Worm (Caenorhabditis elegans) whole organism, L1 larva: ENCODE measurements around the gene T24D5.1.
"Not testable (repeated sequence)": the region's sequence is repeated elsewhere in the genome, so short reads cannot be mapped to it uniquely, and the experiment has no call there.

Source experiments
- C04F5.9 ChIP-seq: sonication (generic microtip); optimal IDR thresholded peaks from 2 replicates; lab custom pipeline; 2016; ENCODE audit warnings: missing genetic modification characterization, missing compliant biosample characterization
- C34B4.2 ChIP-seq: sonication (generic microtip); optimal IDR thresholded peaks from 2 replicates; lab custom pipeline; 2017; ENCODE audit warnings: mild to moderate bottlenecking, missing genetic modification characterization, missing compliant biosample characterization
- Y116A8C.19 ChIP-seq: sonication (generic microtip); optimal IDR thresholded peaks from 2 replicates; lab custom pipeline; 2016; ENCODE audit warnings: missing compliant biosample characterization, missing genetic modification characterization, borderline replicate concordance
- ceh-8 ChIP-seq: fragments of 200-800 bp; sonication (Bioruptor generic); optimal IDR thresholded peaks from 2 replicates; lab custom pipeline; 2018; ENCODE audit warnings: mild to moderate bottlenecking, missing genetic modification characterization, moderate library complexity, missing compliant biosample characterization
- ceh-88 ChIP-seq: fragments of 200-800 bp; sonication (Bioruptor generic); IDR thresholded peaks from 2 replicates; pipeline ENCODE4 v1.3.6; 2022; ENCODE audit warnings: missing genetic modification characterization, missing compliant biosample characterization
- ces-1 ChIP-seq: fragments of 150-350 bp; optimal IDR thresholded peaks from 2 replicates; lab custom pipeline; 2014; ENCODE audit warnings: missing biosample characterization, missing genetic modification reagents, missing genetic modification characterization
- dsc-1 ChIP-seq: sonication (generic microtip); optimal IDR thresholded peaks from 2 replicates; lab custom pipeline; 2016; ENCODE audit warnings: mild to moderate bottlenecking, missing genetic modification characterization, missing compliant biosample characterization
- efl-1 ChIP-seq, 4 experiments: fragments of 150-350 bp; optimal IDR thresholded peaks in 3 of 4; peaks in 1 of 4; 1 replicate in 1 of 4; 2 replicates in 3 of 4; lab custom pipeline; 2014; ENCODE audit warnings: missing biosample characterization in 2 of 4, missing genetic modification characterization in 2 of 4, missing genetic modification reagents in 2 of 4
- elt-2 ChIP-seq: sonication (generic microtip); optimal IDR thresholded peaks from 2 replicates; lab custom pipeline; 2016; ENCODE audit warnings: missing genetic modification characterization, mild to moderate bottlenecking, inconsistent platforms, missing compliant biosample characterization, missing genetic modification reagents
- fkh-10 ChIP-seq: sonication (generic microtip); optimal IDR thresholded peaks from 2 replicates; lab custom pipeline; 2017; ENCODE audit warnings: missing biosample characterization, missing genetic modification reagents, missing genetic modification characterization
- hlh-4 ChIP-seq: sonication (generic microtip); optimal IDR thresholded peaks from 2 replicates; lab custom pipeline; 2016; ENCODE audit warnings: mild to moderate bottlenecking, missing genetic modification characterization, missing compliant biosample characterization
- jun-1 ChIP-seq: fragments of 150-350 bp; optimal IDR thresholded peaks from 2 replicates; lab custom pipeline; 2014; ENCODE audit warnings: missing biosample characterization, missing genetic modification reagents, missing genetic modification characterization
- lin-13 ChIP-seq: fragments of 150-350 bp; optimal IDR thresholded peaks from 2 replicates; lab custom pipeline; 2014; ENCODE audit warnings: missing biosample characterization, missing genetic modification reagents, missing genetic modification characterization
- lin-14 ChIP-seq: fragments of 200-800 bp; sonication (Bioruptor generic); optimal IDR thresholded peaks from 2 replicates; lab custom pipeline; 2018; ENCODE audit warnings: mild to moderate bottlenecking, missing genetic modification characterization, moderate library complexity, missing compliant biosample characterization
- lin-15B ChIP-seq: fragments of 150-350 bp; sonication (generic microtip); optimal IDR thresholded peaks from 3 replicates; lab custom pipeline; 2014; ENCODE audit warnings: missing biosample characterization, missing genetic modification characterization
- mab-9 ChIP-seq: fragments of 200-800 bp; sonication (Bioruptor generic); IDR thresholded peaks from 2 replicates; pipeline ENCODE4 v1.3.6; 2022; ENCODE audit warnings: missing genetic modification reagents, missing genetic modification characterization, missing compliant biosample characterization
- nhr-12 ChIP-seq: sonication (generic microtip); optimal IDR thresholded peaks from 2 replicates; lab custom pipeline; 2017; ENCODE audit warnings: missing biosample characterization, missing genetic modification characterization
- pax-3 ChIP-seq: fragments of 200-800 bp; sonication (Bioruptor generic); optimal IDR thresholded peaks from 2 replicates; lab custom pipeline; 2018; ENCODE audit warnings: mild to moderate bottlenecking, missing genetic modification characterization, moderate library complexity, missing compliant biosample characterization
- skn-1 ChIP-seq: fragments of 150-350 bp; optimal IDR thresholded peaks from 2 replicates; lab custom pipeline; 2014; ENCODE audit warnings: missing biosample characterization, missing genetic modification characterization
- sox-4 ChIP-seq: sonication (generic microtip); optimal IDR thresholded peaks from 2 replicates; lab custom pipeline; 2016; ENCODE audit warnings: missing genetic modification characterization, missing compliant biosample characterization
- sptf-1 ChIP-seq: fragments of 150-350 bp; optimal IDR thresholded peaks from 2 replicates; lab custom pipeline; 2014; ENCODE audit warnings: missing biosample characterization, missing genetic modification characterization
- unc-30 ChIP-seq: sonication (generic microtip); optimal IDR thresholded peaks from 2 replicates; lab custom pipeline; 2017; ENCODE audit warnings: missing biosample characterization, missing genetic modification characterization
- unc-98 ChIP-seq: fragments of 200-800 bp; sonication (Bioruptor generic); IDR thresholded peaks from 2 replicates; pipeline ENCODE4 v1.3.6; 2022; ENCODE audit warnings: missing genetic modification characterization, missing compliant biosample characterization
- xbp-1 ChIP-seq: sonication (generic microtip); optimal IDR thresholded peaks from 2 replicates; lab custom pipeline; 2016; ENCODE audit warnings: missing genetic modification characterization, missing compliant biosample characterization
- zip-4 ChIP-seq: fragments of 200-800 bp; sonication (Bioruptor generic); optimal IDR thresholded peaks from 2 replicates; lab custom pipeline; 2018; ENCODE audit warnings: mild to moderate bottlenecking, missing genetic modification characterization, moderate library complexity, missing compliant biosample characterization
- ztf-11 ChIP-seq, 2 experiments: sonication (generic microtip); optimal IDR thresholded peaks; 2 replicates each; lab custom pipeline; 2016 to 2017; ENCODE audit warnings: missing genetic modification characterization in 2 of 2, missing biosample characterization in 1 of 2, missing compliant biosample characterization in 1 of 2

T24D5.1 gene

DNA sequence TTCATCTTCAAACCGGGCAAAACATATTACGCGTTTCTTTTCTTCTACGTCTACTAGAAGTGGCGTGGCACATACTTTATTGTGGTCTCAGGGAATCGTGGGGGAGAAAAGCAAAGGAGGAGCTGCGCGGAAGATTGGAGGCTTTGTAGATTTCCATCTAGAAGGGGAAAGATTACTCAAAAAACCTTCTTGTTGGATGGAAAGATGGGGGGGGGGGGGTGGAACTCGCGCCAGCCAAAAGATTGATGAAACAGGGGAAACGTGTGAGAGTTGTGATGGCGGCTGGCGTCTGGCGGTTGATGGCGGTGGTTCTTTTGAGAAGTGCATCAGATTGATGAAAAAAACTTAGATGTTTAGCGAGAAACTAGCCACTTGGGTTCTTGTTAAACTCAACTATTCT, 14.9 kb downstream of the T24D5.1 start:
- TF ChIP-seq lin-14 (GFP tag; lab: Kevin White, UChicago) (peak; percentile 2), fkh-10 (GFP tag; lab: Kevin White, UChicago) (peak; percentile 15), lin-15B (no peak)

DNA sequence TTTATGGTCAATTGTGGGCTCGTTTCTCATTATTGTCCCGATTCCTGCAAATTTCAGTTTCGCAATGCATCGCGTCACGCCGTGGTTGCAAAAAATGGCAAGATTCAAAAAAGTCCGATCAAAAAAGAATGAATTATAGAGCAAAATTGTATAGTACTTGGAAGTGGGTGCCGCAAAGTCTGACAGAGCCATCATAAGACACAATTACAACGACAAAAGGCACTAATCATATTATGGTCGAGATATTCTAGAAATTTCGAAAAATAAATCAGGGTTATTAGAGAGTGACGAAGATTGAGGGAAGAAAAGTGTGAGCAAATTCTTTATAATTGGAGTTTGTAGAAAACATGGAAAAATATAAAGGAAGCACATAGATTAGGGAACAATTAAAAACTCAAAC, 20.6 kb downstream of the T24D5.1 start:
- TF ChIP-seq efl-1 (optimal IDR thresholded peaks at IDR 0.05; lab: Kevin White, UChicago) (no peak), efl-1 (GFP tag; optimal IDR thresholded peaks at IDR 0.05 in 1 of 2; lab: Kevin White, UChicago) (no peak), pax-3 (tag; lab: Kevin White, UChicago) (no peak), sptf-1 (tag; lab: Kevin White, UChicago) (no peak), skn-1 (tag; lab: Kevin White, UChicago) (no peak), C34B4.2 (tag; lab: Kevin White, UChicago) (no peak), sox-4 (tag; lab: Kevin White, UChicago) (no peak), ceh-8 (peak; percentile 90), dsc-1 (tag; lab: Kevin White, UChicago) (peak; percentile 61), ceh-88 (GFP tag; lab: Robert Waterston, UW) (no peak)

DNA sequence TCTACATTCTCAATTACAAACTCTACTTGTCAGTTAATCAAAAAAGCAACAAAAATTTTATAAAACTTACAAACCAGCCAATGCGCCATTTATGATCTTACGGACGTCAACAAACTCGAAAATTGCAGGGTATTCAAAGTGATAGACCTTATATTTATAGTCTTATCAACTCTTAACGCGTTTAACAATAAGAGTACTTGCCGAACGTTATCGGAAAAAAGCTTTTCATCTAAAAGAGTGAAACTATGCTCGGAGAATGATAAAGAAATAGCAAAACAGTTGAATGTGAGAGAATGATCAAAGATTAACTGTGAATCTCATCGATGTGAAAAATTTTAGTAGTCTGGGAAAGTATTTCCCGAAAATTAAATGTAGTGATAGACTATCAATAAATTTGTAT, 21.4 kb downstream of the T24D5.1 start:
- no peak for TF ChIP-seq nhr-12 (tag; lab: Kevin White, UChicago)
- peak; percentile 80 for TF ChIP-seq elt-2 (tag; lab: Kevin White, UChicago)

DNA sequence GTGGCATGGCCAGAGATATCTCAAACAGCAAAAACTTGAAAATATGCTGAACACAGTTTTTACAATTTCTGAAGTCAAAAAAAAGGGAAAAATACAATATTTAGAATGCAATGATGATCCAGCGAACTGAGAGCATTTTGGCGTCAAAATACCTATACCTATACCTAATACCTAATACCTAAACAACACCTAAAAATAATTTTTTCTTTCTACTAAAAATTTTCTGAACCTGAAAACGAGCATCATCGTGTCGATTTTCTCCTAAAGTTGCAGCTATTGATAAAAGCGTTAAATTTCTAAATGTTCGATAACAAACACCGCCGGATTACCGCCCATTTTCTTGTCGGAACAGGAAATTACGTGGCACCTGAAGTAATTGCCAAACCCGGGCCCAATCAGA, 22.3 kb downstream of the T24D5.1 start, which contains the start of gene T24D5.4:
TSS of gene T24D5.4 (plus strand) at position 301 of the 400 bp plus-strand sequence.
- no peak for TF ChIP-seq hlh-4 (tag; lab: Kevin White, UChicago)
- no peak for TF ChIP-seq efl-1 (optimal IDR thresholded peaks at IDR 0.05; lab: Kevin White, UChicago)
- TF ChIP-seq efl-1 (GFP tag; optimal IDR thresholded peaks at IDR 0.05 in 1 of 2; lab: Kevin White, UChicago), result peak in 1 of 2 experiments; percentile 72
- TF ChIP-seq, all 84 proteins: peak for 1

DNA sequence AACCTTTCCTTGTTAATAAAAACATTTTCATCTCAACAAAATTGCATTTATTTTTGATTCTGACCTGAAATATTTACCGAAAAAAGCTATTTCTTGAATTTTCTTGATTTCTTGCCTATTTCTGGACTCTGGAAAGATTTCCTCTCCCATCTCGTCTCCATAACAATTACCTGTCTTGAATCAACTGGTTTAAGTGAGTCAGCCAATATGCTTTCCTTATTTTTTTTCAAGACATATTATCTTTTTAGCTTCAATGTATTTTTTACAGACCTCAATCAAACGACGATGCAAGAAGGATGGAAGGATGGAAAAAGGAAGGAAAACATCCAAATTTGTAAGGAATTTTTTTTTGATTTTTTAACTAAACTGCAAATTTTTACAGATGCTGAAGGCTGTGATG, 28.0 kb downstream of the T24D5.1 start:
- TF ChIP-seq ces-1 (GFP tag; lab: Kevin White, UChicago) (no peak), fkh-10 (GFP tag; lab: Kevin White, UChicago) (no peak), mab-9 (no peak), lin-13 (GFP tag; lab: Kevin White, UChicago) (no peak), jun-1 (tag; lab: Kevin White, UChicago) (no peak), Y116A8C.19 (tag; lab: Kevin White, UChicago) (no peak), unc-30 (no peak), zip-4 (GFP tag; lab: Kevin White, UChicago) (no peak), dsc-1 (tag; lab: Kevin White, UChicago) (no peak), unc-98 (GFP tag; lab: Robert Waterston, UW) (no peak), ztf-11 (tag; optimal IDR thresholded peaks at IDR 0.05; lab: Kevin White, UChicago) (no peak)

DNA sequence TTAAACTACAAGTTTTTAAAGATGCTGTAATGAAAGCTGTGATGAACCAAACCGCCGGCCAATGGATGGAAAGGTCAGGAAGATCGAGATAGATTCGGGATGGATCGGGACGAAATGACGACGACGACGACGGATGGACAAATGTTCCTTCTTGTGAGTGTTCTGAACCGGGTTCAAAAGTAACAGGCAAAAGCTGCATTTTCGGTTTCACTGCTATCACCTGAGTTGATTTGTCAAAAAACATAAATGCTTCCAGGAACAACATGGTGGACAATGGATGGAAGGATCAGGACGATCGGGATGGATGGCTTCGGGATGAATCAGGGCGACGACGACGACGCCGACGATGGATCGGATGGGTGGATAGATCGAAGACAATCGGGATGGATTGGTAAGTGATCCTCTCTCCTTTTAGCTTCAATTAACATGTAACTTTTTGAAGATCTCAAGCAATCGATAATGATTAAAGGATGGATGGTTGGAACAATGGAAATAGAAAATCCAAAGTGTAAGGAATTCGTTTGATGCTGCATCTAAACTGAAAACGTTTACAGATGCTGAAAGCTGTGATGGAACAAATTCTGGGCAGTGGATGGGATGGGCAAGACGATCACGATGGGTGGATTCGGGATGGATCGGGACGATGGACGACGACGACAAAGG, 28.9 kb downstream of the T24D5.1 start, which contains the start of the genes T24D5.6 and R09A8.9:
TSS of gene T24D5.6 (plus strand) at position 301 of the 663 bp plus-strand sequence.
TSS of gene R09A8.9 (plus strand) at position 613 of the 663 bp plus-strand sequence.
- TF ChIP-seq ceh-8, result no peak

DNA sequence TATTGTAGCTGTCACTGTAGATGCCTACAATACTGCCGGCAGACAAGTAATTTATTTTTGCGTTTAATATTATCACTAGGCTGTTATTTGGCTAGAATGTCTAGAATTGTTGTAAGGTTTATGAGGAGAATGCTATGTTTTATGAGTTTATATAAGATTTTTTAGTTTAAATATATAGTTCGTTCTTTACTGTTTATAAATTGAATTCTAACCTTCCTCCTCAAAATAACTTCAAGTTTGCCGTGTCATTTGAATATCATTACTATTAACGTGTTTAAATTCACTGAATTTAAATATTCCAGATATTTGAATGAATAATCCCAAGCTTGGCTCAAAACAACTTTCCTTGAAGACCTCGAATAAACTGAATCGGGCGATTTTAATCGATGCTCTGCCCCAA, 38.9 kb downstream of the T24D5.1 start, which contains the start of gene R09A8.1:
TSS of gene R09A8.1 (plus strand) at position 301 of the 400 bp plus-strand sequence.
- not testable (repeated sequence) for TF ChIP-seq nhr-12 (tag; lab: Kevin White, UChicago); xbp-1 (tag; lab: Kevin White, UChicago); C04F5.9
